Worm (Caenorhabditis elegans) whole organism, mixed stage, embryonic: ENCODE data around the gene F13B6.2.

Experiments used
- M03D4.4 ChIP-seq: sonication (generic microtip); optimal IDR thresholded peaks from 2 replicates; lab custom pipeline; 2017; ENCODE audit warnings: mild to moderate bottlenecking, missing genetic modification characterization, missing compliant biosample characterization
- bed-3 ChIP-seq: fragments of 200-800 bp; sonication (Bioruptor generic); optimal IDR thresholded peaks from 3 replicates; lab custom pipeline; 2018; ENCODE audit warnings: mild to moderate bottlenecking, missing genetic modification characterization, moderate library complexity, missing compliant biosample characterization
- blmp-1 ChIP-seq: fragments of 150-350 bp; optimal IDR thresholded peaks from 2 replicates; lab custom pipeline; 2014; ENCODE audit warnings: missing biosample characterization, missing genetic modification characterization
- ceh-39 ChIP-seq: fragments of 150-350 bp; optimal IDR thresholded peaks from 2 replicates; lab custom pipeline; 2014; ENCODE audit warnings: missing biosample characterization, missing genetic modification characterization
- ceh-43 ChIP-seq: fragments of 200-800 bp; sonication (Bioruptor generic); optimal IDR thresholded peaks from 2 replicates; lab custom pipeline; 2018; ENCODE audit warnings: mild to moderate bottlenecking, missing genetic modification characterization, moderate library complexity, missing compliant biosample characterization
- ceh-83 ChIP-seq: fragments of 200-800 bp; sonication (Bioruptor generic); optimal IDR thresholded peaks from 2 replicates; lab custom pipeline; 2018; ENCODE audit warnings: mild to moderate bottlenecking, missing genetic modification characterization, missing compliant biosample characterization
- ces-1 ChIP-seq: fragments of 150-350 bp; optimal IDR thresholded peaks from 2 replicates; lab custom pipeline; 2014; ENCODE audit warnings: missing biosample characterization, missing genetic modification reagents, missing genetic modification characterization
- cnd-1 ChIP-seq: fragments of 200-800 bp; sonication (Bioruptor generic); optimal IDR thresholded peaks from 2 replicates; lab custom pipeline; 2018; ENCODE audit warnings: mild to moderate bottlenecking, missing genetic modification characterization, missing compliant biosample characterization
- drap-1 ChIP-seq: fragments of 200-800 bp; sonication (Bioruptor generic); optimal IDR thresholded peaks from 3 replicates; lab custom pipeline; 2018; ENCODE audit warnings: mild to moderate bottlenecking, missing genetic modification characterization, missing compliant biosample characterization
- elt-1 ChIP-seq: sonication (generic microtip); optimal IDR thresholded peaks from 2 replicates; lab custom pipeline; 2017; ENCODE audit warnings: missing genetic modification characterization, mild to moderate bottlenecking, missing compliant biosample characterization, antibody characterized with exemption, moderate library complexity, borderline replicate concordance; ENCODE audit not compliant: insufficient read depth
- elt-3 ChIP-seq: fragments of 150-350 bp; optimal IDR thresholded peaks from 2 replicates; lab custom pipeline; 2014; ENCODE audit warnings: missing biosample characterization, missing genetic modification characterization
- flh-1 ChIP-seq: fragments of 200-800 bp; sonication (Bioruptor generic); optimal IDR thresholded peaks from 2 replicates; lab custom pipeline; 2018; ENCODE audit warnings: mild to moderate bottlenecking, missing genetic modification characterization, moderate library complexity, missing compliant biosample characterization
- ham-2 ChIP-seq: fragments of 200-800 bp; sonication (Bioruptor generic); optimal IDR thresholded peaks from 2 replicates; lab custom pipeline; 2018; ENCODE audit warnings: mild to moderate bottlenecking, missing genetic modification characterization, missing compliant biosample characterization
- hlh-1 ChIP-seq: fragments of 150-350 bp; optimal IDR thresholded peaks from 2 replicates; lab custom pipeline; 2014; ENCODE audit warnings: missing biosample characterization, missing genetic modification reagents, missing genetic modification characterization
- lin-13 ChIP-seq: fragments of 150-350 bp; optimal IDR thresholded peaks from 2 replicates; lab custom pipeline; 2014; ENCODE audit warnings: missing biosample characterization, missing genetic modification characterization
- lin-32 ChIP-seq: fragments of 200-800 bp; sonication (Bioruptor generic); optimal IDR thresholded peaks from 2 replicates; lab custom pipeline; 2018; ENCODE audit warnings: mild to moderate bottlenecking, missing genetic modification characterization, missing compliant biosample characterization
- lsy-2 ChIP-seq: fragments of 150-350 bp; optimal IDR thresholded peaks from 2 replicates; lab custom pipeline; 2014; ENCODE audit warnings: missing biosample characterization, missing genetic modification characterization
- mab-5 ChIP-seq: fragments of 150-350 bp; optimal IDR thresholded peaks from 2 replicates; lab custom pipeline; 2014; ENCODE audit warnings: missing biosample characterization, missing genetic modification characterization
- mep-1 ChIP-seq: fragments of 150-350 bp; optimal IDR thresholded peaks from 2 replicates; lab custom pipeline; 2017; ENCODE audit warnings: missing biosample characterization, missing genetic modification reagents, missing genetic modification characterization, inconsistent platforms
- mls-2 ChIP-seq: sonication (generic microtip); optimal IDR thresholded peaks from 2 replicates; lab custom pipeline; 2016; ENCODE audit warnings: mild to moderate bottlenecking, missing genetic modification characterization, moderate library complexity, missing compliant biosample characterization
- nhr-12 ChIP-seq: fragments of 150-350 bp; optimal IDR thresholded peaks from 2 replicates; lab custom pipeline; 2014; ENCODE audit warnings: missing biosample characterization, missing genetic modification characterization
- nhr-2 ChIP-seq: fragments of 150-350 bp; optimal IDR thresholded peaks from 2 replicates; lab custom pipeline; 2014; ENCODE audit warnings: missing biosample characterization, missing genetic modification characterization
- nhr-237 ChIP-seq: fragments of 150-350 bp; optimal IDR thresholded peaks from 2 replicates; lab custom pipeline; 2014; ENCODE audit warnings: missing biosample characterization, missing genetic modification characterization
- nhr-28 ChIP-seq: fragments of 150-350 bp; optimal IDR thresholded peaks from 2 replicates; lab custom pipeline; 2014; ENCODE audit warnings: missing biosample characterization, missing genetic modification characterization
- nhr-76 ChIP-seq: sonication (generic microtip); optimal IDR thresholded peaks from 2 replicates; lab custom pipeline; 2017; ENCODE audit warnings: missing biosample characterization, missing genetic modification characterization
- pha-4 ChIP-seq: fragments of 150-350 bp; optimal IDR thresholded peaks from 2 replicates; lab custom pipeline; 2018; ENCODE audit warnings: missing biosample characterization, missing genetic modification reagents, missing genetic modification characterization
- sem-2 ChIP-seq: fragments of 200-800 bp; sonication (Bioruptor generic); optimal IDR thresholded peaks from 2 replicates; lab custom pipeline; 2018; ENCODE audit warnings: mild to moderate bottlenecking, missing genetic modification characterization, missing compliant biosample characterization
- snpc-4 ChIP-seq: fragments of 150-350 bp; optimal IDR thresholded peaks from 2 replicates; lab custom pipeline; 2014; ENCODE audit warnings: missing biosample characterization, missing genetic modification characterization
- sptf-1 ChIP-seq: sonication (generic microtip); optimal IDR thresholded peaks from 2 replicates; lab custom pipeline; 2017; ENCODE audit warnings: mild to moderate bottlenecking, missing genetic modification characterization, moderate library complexity, missing compliant biosample characterization
- tbx-8 ChIP-seq: fragments of 200-800 bp; sonication (Bioruptor generic); optimal IDR thresholded peaks from 2 replicates; lab custom pipeline; 2018; ENCODE audit warnings: mild to moderate bottlenecking, missing genetic modification characterization, moderate library complexity, missing compliant biosample characterization
- unc-120 ChIP-seq: sonication (generic microtip); optimal IDR thresholded peaks from 2 replicates; lab custom pipeline; 2017; ENCODE audit warnings: missing genetic modification characterization, missing compliant biosample characterization; ENCODE audit not compliant: poor library complexity, severe bottlenecking
- unc-39 ChIP-seq: fragments of 150-350 bp; optimal IDR thresholded peaks from 2 replicates; lab custom pipeline; 2014; ENCODE audit warnings: missing biosample characterization, missing genetic modification characterization
- unc-62 ChIP-seq: fragments of 150-350 bp; optimal IDR thresholded peaks from 2 replicates; lab custom pipeline; 2014; ENCODE audit warnings: missing biosample characterization, missing genetic modification reagents, missing genetic modification characterization
- zip-8 ChIP-seq: fragments of 150-350 bp; optimal IDR thresholded peaks from 2 replicates; lab custom pipeline; 2014; ENCODE audit warnings: missing biosample characterization, missing genetic modification characterization
- ztf-11 ChIP-seq: fragments of 150-350 bp; optimal IDR thresholded peaks from 2 replicates; lab custom pipeline; 2014; ENCODE audit warnings: missing biosample characterization, missing genetic modification characterization

F13B6.2 gene

DNA sequence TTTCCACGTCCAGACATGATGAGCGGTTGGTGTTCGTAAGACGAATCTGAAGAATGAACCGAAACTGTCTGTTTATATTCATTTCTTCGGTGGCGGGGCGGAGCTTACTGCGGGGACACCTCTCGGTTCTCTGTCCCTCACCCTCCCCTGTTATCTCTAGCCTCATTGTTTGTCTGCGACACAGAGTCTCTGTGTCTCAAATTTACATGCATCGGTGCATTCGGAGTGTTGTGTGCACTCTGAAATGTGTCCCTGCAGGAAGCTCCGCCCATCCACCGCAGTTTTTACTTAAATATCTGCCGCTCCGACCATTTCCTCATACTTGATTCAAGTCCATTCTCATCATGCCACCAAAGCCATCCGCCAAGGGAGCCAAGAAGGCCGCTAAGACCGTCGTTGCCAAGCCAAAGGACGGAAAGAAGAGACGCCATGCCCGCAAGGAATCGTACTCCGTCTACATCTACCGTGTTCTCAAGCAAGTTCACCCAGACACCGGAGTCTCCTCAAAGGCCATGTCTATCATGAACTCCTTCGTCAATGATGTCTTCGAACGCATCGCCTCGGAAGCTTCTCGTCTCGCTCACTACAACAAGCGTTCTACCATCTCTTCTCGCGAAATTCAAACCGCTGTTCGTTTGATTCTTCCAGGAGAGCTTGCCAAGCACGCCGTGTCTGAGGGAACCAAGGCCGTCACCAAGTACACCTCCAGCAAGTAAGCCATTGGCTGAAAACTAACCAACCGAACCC is 26.2 kb upstream of the F13B6.2 start, which contains the start of the genes his-61 and his-62:
Gene his-61, minus strand, starts transcription at position 17 of the 747 bp plus-strand sequence.
Gene his-62, plus strand, starts transcription at position 345 of the 747 bp plus-strand sequence.
- TF ChIP-seq mep-1 (tag; lab: Kevin White, UChicago), result peak; percentile 55
- TF ChIP-seq pha-4 (tag; lab: Kevin White, UChicago), result peak; percentile 88
- no peak for TF ChIP-seq ceh-43 (GFP tag; lab: Kevin White, UChicago)
- peak; percentile 86 for TF ChIP-seq M03D4.4 (tag; lab: Kevin White, UChicago)
- no peak for TF ChIP-seq elt-1 (tag; lab: Kevin White, UChicago)
- peak; percentile 53 for TF ChIP-seq drap-1
- no peak for TF ChIP-seq mab-5 (tag; lab: Kevin White, UChicago)
- TF ChIP-seq nhr-76 (tag; lab: Kevin White, UChicago), result no peak
- TF ChIP-seq mls-2 (tag; lab: Kevin White, UChicago), result peak; percentile 86
- TF ChIP-seq ceh-83, result no peak
- TF ChIP-seq nhr-28 (tag; lab: Kevin White, UChicago), result no peak
- TF ChIP-seq nhr-12 (tag; lab: Kevin White, UChicago), result peak; percentile 56
- TF ChIP-seq unc-39, result peak; percentile 99
- TF ChIP-seq ceh-39 (tag; lab: Kevin White, UChicago), result peak; percentile 76
- peak; percentile 86 for TF ChIP-seq ztf-11 (tag; lab: Kevin White, UChicago)
- no peak for TF ChIP-seq lin-32 (GFP tag; lab: Kevin White, UChicago)
- no peak for TF ChIP-seq flh-1
- no peak for TF ChIP-seq zip-8 (tag; lab: Kevin White, UChicago)
- peak; percentile 41 for TF ChIP-seq nhr-2 (tag; lab: Kevin White, UChicago)
- peak; percentile 4 for TF ChIP-seq ham-2 (GFP tag; lab: Kevin White, UChicago)
- TF ChIP-seq hlh-1, result peak; percentile 14
- TF ChIP-seq sem-2 (GFP tag; lab: Kevin White, UChicago), result peak; percentile 50
- no peak for TF ChIP-seq blmp-1 (tag; lab: Kevin White, UChicago)
- TF ChIP-seq lin-13, result peak; percentile 93
- TF ChIP-seq unc-120 (tag; lab: Kevin White, UChicago), result no peak
- peak; percentile 69 for TF ChIP-seq lsy-2 (tag; lab: Kevin White, UChicago)
- peak; percentile 56 for TF ChIP-seq ces-1 (GFP tag; lab: Kevin White, UChicago)
- TF ChIP-seq sptf-1 (tag; lab: Kevin White, UChicago), result peak; percentile 75
- no peak for TF ChIP-seq elt-3 (tag; lab: Kevin White, UChicago)
- no peak for TF ChIP-seq snpc-4 (tag; lab: Kevin White, UChicago)
- TF ChIP-seq cnd-1 (tag; lab: Kevin White, UChicago), result peak; percentile 88
- TF ChIP-seq tbx-8, result no peak
- no peak for TF ChIP-seq nhr-237 (tag; lab: Kevin White, UChicago)
- no peak for TF ChIP-seq bed-3 (GFP tag; lab: Kevin White, UChicago)
- no peak for TF ChIP-seq unc-62 (GFP tag; lab: Kevin White, UChicago)

ce11 chrIV:7478134-7478533 is 18.0 kb upstream of the F13B6.2 start, which contains the start of gene rod-1:
Gene rod-1 (plus strand): TSS chrIV:7478452.
- TF ChIP-seq ceh-43 (GFP tag; lab: Kevin White, UChicago) (no peak), tbx-8 (no peak), drap-1 (no peak)

ce11 chrIV:7477697-7478096 is 17.6 kb upstream of the F13B6.2 start:
- TF ChIP-seq flh-1, result no peak
- no peak for TF ChIP-seq nhr-76 (tag; lab: Kevin White, UChicago)
- no peak for TF ChIP-seq nhr-28 (tag; lab: Kevin White, UChicago)
- no peak for TF ChIP-seq drap-1
- no peak for TF ChIP-seq elt-1 (tag; lab: Kevin White, UChicago)
- no peak for TF ChIP-seq elt-3 (tag; lab: Kevin White, UChicago)
- TF ChIP-seq, all 35 proteins: peak for 0
